Worm (Caenorhabditis elegans) whole organism, young adult: ENCODE measurements around the gene msp-113.

Experiments used
- B0019.2 ChIP-seq: fragments of 200-800 bp; sonication (Bioruptor generic); conservative IDR thresholded peaks from 2 replicates; pipeline ENCODE4 v1.3.6; 2022; ENCODE audit warnings: missing genetic modification reagents, missing genetic modification characterization, missing compliant biosample characterization
- B0261.1 ChIP-seq: sonication (generic microtip); optimal IDR thresholded peaks from 2 replicates; lab custom pipeline; 2016; ENCODE audit warnings: mild to moderate bottlenecking, missing genetic modification characterization, moderate library complexity, missing compliant biosample characterization
- C17E4.6 ChIP-seq: fragments of 200-800 bp; sonication (Bioruptor generic); IDR thresholded peaks from 2 replicates; pipeline ENCODE4 v1.3.6; 2022; ENCODE audit warnings: missing genetic modification reagents, missing genetic modification characterization, missing compliant biosample characterization
- D2030.7 ChIP-seq: fragments of 200-800 bp; sonication (Bioruptor generic); IDR thresholded peaks from 2 replicates; pipeline ENCODE4 v1.3.6; 2022; ENCODE audit warnings: missing genetic modification reagents, missing genetic modification characterization, missing compliant biosample characterization
- F22D6.2 ChIP-seq: sonication (generic microtip); optimal IDR thresholded peaks from 2 replicates; lab custom pipeline; 2016; ENCODE audit warnings: mild to moderate bottlenecking, missing genetic modification characterization, missing compliant biosample characterization
- F33H1.4 ChIP-seq: fragments of 200-800 bp; sonication (Bioruptor generic); IDR thresholded peaks from 2 replicates; pipeline ENCODE4 v1.3.6; 2022; ENCODE audit warnings: missing genetic modification reagents, missing genetic modification characterization, missing compliant biosample characterization
- F57A8.1 ChIP-seq: fragments of 200-800 bp; sonication (Bioruptor generic); optimal IDR thresholded peaks from 2 replicates; lab custom pipeline; 2018; ENCODE audit warnings: mild to moderate bottlenecking, missing genetic modification characterization, moderate library complexity, missing compliant biosample characterization
- T26A5.8 ChIP-seq: sonication (generic microtip); optimal IDR thresholded peaks from 2 replicates; lab custom pipeline; 2016; ENCODE audit warnings: missing genetic modification characterization, missing compliant biosample characterization
- Y53F4B.3 ChIP-seq: fragments of 200-800 bp; sonication (Bioruptor generic); IDR thresholded peaks from 2 replicates; pipeline ENCODE4 v1.3.6; 2022; ENCODE audit warnings: missing genetic modification reagents, missing genetic modification characterization, missing compliant biosample characterization
- aptf-2 ChIP-seq: fragments of 200-800 bp; sonication (Bioruptor generic); conservative IDR thresholded peaks from 2 replicates; pipeline ENCODE4 v1.3.6; 2022; ENCODE audit warnings: missing genetic modification reagents, missing genetic modification characterization, missing compliant biosample characterization
- aptf-3 ChIP-seq: fragments of 200-800 bp; sonication (Bioruptor generic); IDR thresholded peaks from 2 replicates; pipeline ENCODE4 v1.3.6; 2022; ENCODE audit warnings: missing genetic modification characterization, missing compliant biosample characterization
- attf-3 ChIP-seq: fragments of 200-800 bp; sonication (Bioruptor generic); conservative IDR thresholded peaks from 2 replicates; pipeline ENCODE4 v1.3.6; 2022; ENCODE audit warnings: missing genetic modification reagents, missing genetic modification characterization, missing compliant biosample characterization
- cebp-1 ChIP-seq, 2 experiments: fragments of 200-800 bp in 1 of 2; sonication (Bioruptor generic) in 1 of 2; sonication (generic microtip) in 1 of 2; IDR thresholded peaks in 1 of 2; optimal IDR thresholded peaks in 1 of 2; 2 replicates each; pipeline versions ENCODE4 v1.3.6 to Lab custom; 2017 to 2022; ENCODE audit warnings: missing compliant biosample characterization in 2 of 2, missing genetic modification characterization in 2 of 2, mild to moderate bottlenecking in 1 of 2, missing genetic modification reagents in 1 of 2, moderate library complexity in 1 of 2
- ceh-40 ChIP-seq: fragments of 200-800 bp; sonication (Bioruptor generic); IDR thresholded peaks from 2 replicates; pipeline ENCODE4 v1.3.6; 2022; ENCODE audit warnings: missing genetic modification characterization, missing compliant biosample characterization
- ceh-58 ChIP-seq: fragments of 200-800 bp; sonication (Bioruptor generic); IDR thresholded peaks from 2 replicates; pipeline ENCODE4 v1.3.6; 2022; ENCODE audit warnings: missing genetic modification characterization, missing compliant biosample characterization
- ceh-79 ChIP-seq: sonication (generic microtip); optimal IDR thresholded peaks from 2 replicates; lab custom pipeline; 2017; ENCODE audit warnings: mild to moderate bottlenecking, missing genetic modification characterization, missing compliant biosample characterization
- chd-7 ChIP-seq: sonication (generic microtip); optimal IDR thresholded peaks from 2 replicates; lab custom pipeline; 2016; ENCODE audit warnings: mild to moderate bottlenecking, missing genetic modification characterization, moderate library complexity, missing compliant biosample characterization
- efl-1 ChIP-seq: fragments of 150-350 bp; optimal IDR thresholded peaks from 2 replicates; lab custom pipeline; 2014; ENCODE audit warnings: missing biosample characterization, missing genetic modification reagents, missing genetic modification characterization
- egl-44 ChIP-seq: fragments of 200-800 bp; sonication (Bioruptor generic); IDR thresholded peaks from 2 replicates; pipeline ENCODE4 v1.3.6; 2022; ENCODE audit warnings: missing genetic modification reagents, missing genetic modification characterization, missing compliant biosample characterization
- hmg-20 ChIP-seq: fragments of 200-800 bp; sonication (Bioruptor generic); IDR thresholded peaks from 2 replicates; pipeline ENCODE4 v1.3.6; 2022; ENCODE audit warnings: missing genetic modification reagents, missing genetic modification characterization, missing compliant biosample characterization
- lsl-1 ChIP-seq: fragments of 200-800 bp; sonication (Bioruptor generic); optimal IDR thresholded peaks from 2 replicates; lab custom pipeline; 2018; ENCODE audit warnings: mild to moderate bottlenecking, missing genetic modification characterization, moderate library complexity, missing compliant biosample characterization
- madf-6 ChIP-seq: fragments of 200-800 bp; sonication (Bioruptor generic); IDR thresholded peaks from 2 replicates; pipeline ENCODE4 v1.3.6; 2022; ENCODE audit warnings: missing genetic modification reagents, missing genetic modification characterization, missing compliant biosample characterization
- madf-8 ChIP-seq: fragments of 200-800 bp; sonication (Bioruptor generic); conservative IDR thresholded peaks from 2 replicates; pipeline ENCODE4 v1.3.6; 2022; ENCODE audit warnings: missing genetic modification reagents, missing genetic modification characterization, missing compliant biosample characterization
- mes-4 ChIP-seq: sonication (generic microtip); optimal IDR thresholded peaks from 2 replicates; lab custom pipeline; 2016; ENCODE audit warnings: missing genotype, missing genetic modification characterization, missing compliant biosample characterization
- nfya-1 ChIP-seq: sonication (generic microtip); optimal IDR thresholded peaks from 2 replicates; lab custom pipeline; 2017; ENCODE audit warnings: antibody characterized with exemption, missing compliant biosample characterization, missing genetic modification characterization, borderline replicate concordance; ENCODE audit not compliant: insufficient read depth
- nfya-2 ChIP-seq: fragments of 200-800 bp; sonication (Bioruptor generic); IDR thresholded peaks from 2 replicates; pipeline ENCODE4 v1.3.6; 2022; ENCODE audit warnings: missing genetic modification reagents, missing genetic modification characterization, missing compliant biosample characterization
- pha-4 ChIP-seq: fragments of 150-350 bp; sonication (generic microtip); optimal IDR thresholded peaks from 2 replicates; lab custom pipeline; 2014; ENCODE audit warnings: missing biosample characterization, missing genetic modification reagents, missing genetic modification characterization
- rcor-1 ChIP-seq: fragments of 200-800 bp; sonication (Bioruptor generic); IDR thresholded peaks from 2 replicates; pipeline ENCODE4 v1.3.6; 2022; ENCODE audit warnings: missing genetic modification reagents, missing genetic modification characterization, missing compliant biosample characterization
- repo-1 ChIP-seq: sonication (generic microtip); optimal IDR thresholded peaks from 2 replicates; lab custom pipeline; 2017; ENCODE audit warnings: mild to moderate bottlenecking, missing genetic modification characterization, missing compliant biosample characterization
- sea-2 ChIP-seq: fragments of 200-800 bp; sonication (Bioruptor generic); IDR thresholded peaks from 2 replicates; pipeline ENCODE4 v1.3.6; 2022; ENCODE audit warnings: missing genetic modification characterization, missing compliant biosample characterization
- snpc-4 ChIP-seq, 5 experiments: fragments of 150-350 bp in 1 of 5; sonication (generic microtip) in 4 of 5; optimal IDR thresholded peaks; 2 replicates each; lab custom pipeline; 2014 to 2018; ENCODE audit warnings: missing genetic modification characterization in 5 of 5, missing biosample characterization in 3 of 5, antibody characterized with exemption in 2 of 5, mild to moderate bottlenecking in 2 of 5, missing compliant biosample characterization in 2 of 5, missing genotype in 2 of 5, moderate library complexity in 2 of 5, missing genetic modification reagents in 1 of 5
- somi-1 ChIP-seq: fragments of 200-800 bp; sonication (Bioruptor generic); optimal IDR thresholded peaks from 2 replicates; lab custom pipeline; 2018; ENCODE audit warnings: mild to moderate bottlenecking, missing genetic modification characterization, missing compliant biosample characterization
- tbp1 ChIP-seq: fragments of 200-800 bp; sonication (Bioruptor generic); optimal IDR thresholded peaks from 2 replicates; lab custom pipeline; 2018; ENCODE audit warnings: mild to moderate bottlenecking, missing genetic modification characterization, missing compliant biosample characterization
- tbx-9 ChIP-seq: sonication (generic microtip); optimal IDR thresholded peaks from 2 replicates; lab custom pipeline; 2016; ENCODE audit warnings: borderline replicate concordance, missing genetic modification characterization, inconsistent platforms, missing compliant biosample characterization
- xnd-1 ChIP-seq: sonication (generic microtip); optimal IDR thresholded peaks from 2 replicates; lab custom pipeline; 2016; ENCODE audit warnings: missing genotype, missing genetic modification reagents, missing genetic modification characterization, missing compliant biosample characterization
- ztf-18 ChIP-seq: sonication (generic microtip); optimal IDR thresholded peaks from 2 replicates; lab custom pipeline; 2016; ENCODE audit warnings: missing genotype, mild to moderate bottlenecking, missing genetic modification characterization, missing compliant biosample characterization
- ztf-26 ChIP-seq: sonication (generic microtip); optimal IDR thresholded peaks from 2 replicates; lab custom pipeline; 2017; ENCODE audit warnings: missing genetic modification characterization, missing compliant biosample characterization
- ztf-6 ChIP-seq: fragments of 200-800 bp; sonication (Bioruptor generic); IDR thresholded peaks from 2 replicates; pipeline ENCODE4 v1.3.6; 2022; ENCODE audit warnings: missing genetic modification reagents, missing genetic modification characterization, missing compliant biosample characterization

msp-113 gene

ce11 chrIV:5274123-5274581 lies 23.6 kb upstream of the msp-113 start, which contains the start of gene slfl-4:
Gene slfl-4, plus strand, starts transcription at chrIV:5274531.
- TF ChIP-seq efl-1 (GFP tag; lab: Kevin White, UChicago) (peak; percentile 33), lsl-1 (GFP tag; lab: Kevin White, UChicago) (peak; percentile 80), xnd-1 (tag; lab: Kevin White, UChicago) (peak; percentile 31), B0019.2 (GFP tag; lab: Robert Waterston, UW) (no peak), madf-8 (GFP tag; lab: Robert Waterston, UW) (peak; percentile 59), snpc-4 (GFP tag; optimal IDR thresholded peaks at IDR 0.05; lab: Kevin White, UChicago) (no peak), snpc-4 (tag; optimal IDR thresholded peaks at IDR 0.05; lab: Kevin White, UChicago) (peak in 3 of 4 experiments; percentile 72 to 74 (median 73)), rcor-1 (GFP tag; lab: Robert Waterston, UW) (no peak), madf-6 (GFP tag; lab: Robert Waterston, UW) (peak; percentile 52; the same call in 1 of the 2 replicates), F33H1.4 (peak; percentile 78)

- TF ChIP-seq attf-3 (GFP tag; lab: Robert Waterston, UW) (no peak), aptf-3 (GFP tag; lab: Robert Waterston, UW) (no peak), B0261.1 (tag; lab: Kevin White, UChicago) (no peak), C17E4.6 (GFP tag; lab: Robert Waterston, UW) (no peak), pha-4 (tag; lab: Kevin White, UChicago) (no peak), F22D6.2 (tag; lab: Kevin White, UChicago) (no peak), chd-7 (tag; lab: Kevin White, UChicago) (no peak), ztf-6 (GFP tag; lab: Robert Waterston, UW) (no peak)
Measured at ce11 chrIV:5277752-5278151, 20.0 kb upstream of the msp-113 start, which contains the start of gene F36H12.17. Gene F36H12.17, minus strand, starts transcription at chrIV:5277852.

ce11 chrIV:5281457-5281856 lies 16.3 kb upstream of the msp-113 start:
- TF ChIP-seq ceh-58 (GFP tag; lab: Robert Waterston, UW) (no peak), ztf-6 (GFP tag; lab: Robert Waterston, UW) (no peak), D2030.7 (GFP tag; lab: Robert Waterston, UW) (no peak), hmg-20 (no peak), tbx-9 (no peak), F33H1.4 (no peak), efl-1 (GFP tag; lab: Kevin White, UChicago) (no peak), tbp1 (GFP tag; lab: Kevin White, UChicago) (no peak), repo-1 (tag; lab: Kevin White, UChicago) (no peak), nfya-1 (no peak), egl-44 (GFP tag; lab: Robert Waterston, UW) (no peak), ztf-18 (tag; lab: Kevin White, UChicago) (no peak), Y53F4B.3 (GFP tag; lab: Robert Waterston, UW) (no peak), ceh-40 (no peak), sea-2 (GFP tag; lab: Robert Waterston, UW) (no peak), mes-4 (no peak), nfya-2 (GFP tag; lab: Robert Waterston, UW) (no peak), T26A5.8 (tag; lab: Kevin White, UChicago) (no peak), aptf-3 (GFP tag; lab: Robert Waterston, UW) (no peak), aptf-2 (GFP tag; lab: Robert Waterston, UW) (no peak)

- no peak for TF ChIP-seq F57A8.1 (GFP tag; lab: Kevin White, UChicago)
- TF ChIP-seq ceh-79 (tag; lab: Kevin White, UChicago), result no peak
- no peak for TF ChIP-seq cebp-1 (GFP tag; IDR thresholded peaks at IDR 0.05; lab: Robert Waterston, UW)
- no peak for TF ChIP-seq cebp-1 (tag; optimal IDR thresholded peaks at IDR 0.05; lab: Kevin White, UChicago)
- no peak for TF ChIP-seq ztf-26 (tag; lab: Kevin White, UChicago)
- no peak for TF ChIP-seq tbx-9
- TF ChIP-seq ztf-18 (tag; lab: Kevin White, UChicago), result no peak
- no peak for TF ChIP-seq aptf-3 (GFP tag; lab: Robert Waterston, UW)
- TF ChIP-seq madf-8 (GFP tag; lab: Robert Waterston, UW), result no peak
- TF ChIP-seq B0261.1 (tag; lab: Kevin White, UChicago), result no peak
- no peak for TF ChIP-seq somi-1 (GFP tag; lab: Kevin White, UChicago)
Measured at ce11 chrIV:5287190-5287589, 10.6 kb upstream of the msp-113 start.
